Fruit fly (Drosophila melanogaster) whole organism, wandering third instar larva: Measurements from ENCODE around the gene zormin.

Experiments used
- CG32264 ChIP-seq: fragments of 200-800 bp; sonication (Bioruptor generic); optimal IDR thresholded peaks from 2 replicates; lab custom pipeline; 2016; ENCODE audit warnings: missing biosample characterization, missing genetic modification characterization
- CG9705 ChIP-seq: fragments of 200-800 bp; sonication (Bioruptor generic); optimal IDR thresholded peaks from 2 replicates; lab custom pipeline; 2018; ENCODE audit warnings: missing biosample characterization, mild to moderate bottlenecking, missing genetic modification characterization
- CrebA ChIP-seq: fragments of 200-800 bp; sonication (Bioruptor generic); optimal IDR thresholded peaks from 2 replicates; lab custom pipeline; 2016; ENCODE audit warnings: missing biosample characterization, mild to moderate bottlenecking, missing genetic modification characterization, borderline replicate concordance
- Dfd ChIP-seq: fragments of >200 bp; optimal IDR thresholded peaks from 2 replicates; lab custom pipeline; 2017; ENCODE audit warnings: missing biosample characterization, missing genetic modification characterization
- Dif ChIP-seq: fragments of 200-275, 200-300 bp; sonication (Bioruptor generic); optimal IDR thresholded peaks from 2 replicates; lab custom pipeline; 2018; ENCODE audit warnings: missing biosample characterization, missing genetic modification characterization; ENCODE audit not compliant: partially characterized antibody
- GATAd ChIP-seq: sonication (Bioruptor generic); optimal IDR thresholded peaks from 2 replicates; lab custom pipeline; 2016; ENCODE audit warnings: missing biosample characterization, missing genetic modification characterization
- HLH106 ChIP-seq: fragments of 200-800 bp; optimal IDR thresholded peaks from 3 replicates; lab custom pipeline; 2019; ENCODE audit warnings: missing biosample characterization, mild to moderate bottlenecking, missing genetic modification characterization, moderate library complexity
- Hnf4 ChIP-seq: fragments of 200-800 bp; sonication (Bioruptor generic); optimal IDR thresholded peaks from 2 replicates; lab custom pipeline; 2016; ENCODE audit warnings: missing biosample characterization, mild to moderate bottlenecking, missing genetic modification characterization
- Hr78 ChIP-seq: fragments of >200 bp; optimal IDR thresholded peaks from 2 replicates; lab custom pipeline; 2017; ENCODE audit warnings: missing biosample characterization, missing genetic modification characterization
- Hr83 ChIP-seq: fragments of 200-300 bp; sonication (Bioruptor generic); optimal IDR thresholded peaks from 2 replicates; lab custom pipeline; 2016; ENCODE audit warnings: missing biosample characterization, mild to moderate bottlenecking, missing genetic modification characterization, moderate library complexity; ENCODE audit not compliant: poor library complexity, severe bottlenecking
- Jra ChIP-seq: sonication (Bioruptor generic); optimal IDR thresholded peaks from 2 replicates; lab custom pipeline; 2016; ENCODE audit warnings: missing biosample characterization, missing genetic modification characterization
- Myc ChIP-seq: fragments of >200 bp; optimal IDR thresholded peaks from 2 replicates; lab custom pipeline; 2017
- N ChIP-seq: fragments of >200 bp; optimal IDR thresholded peaks from 2 replicates; lab custom pipeline; 2018; ENCODE audit warnings: missing biosample characterization, missing external identifiers, missing genetic modification characterization
- OdsH ChIP-seq: fragments of 200-800 bp; sonication (Bioruptor generic); optimal IDR thresholded peaks from 2 replicates; lab custom pipeline; 2016; ENCODE audit warnings: missing biosample characterization, mild to moderate bottlenecking, missing genetic modification characterization
- Sp1 ChIP-seq: fragments of 200-800 bp; sonication (Bioruptor generic); optimal IDR thresholded peaks from 3 replicates; lab custom pipeline; 2019; ENCODE audit warnings: missing biosample characterization, mild to moderate bottlenecking, missing genetic modification characterization, moderate library complexity
- Vsx2 ChIP-seq: fragments of 200-300, 225-300 bp; sonication (Bioruptor generic); optimal IDR thresholded peaks from 2 replicates; lab custom pipeline; 2018; ENCODE audit warnings: missing biosample characterization, missing genetic modification characterization; ENCODE audit not compliant: partially characterized antibody
- brk ChIP-seq: fragments of 200-800 bp; sonication (Bioruptor generic); optimal IDR thresholded peaks from 2 replicates; lab custom pipeline; 2016; ENCODE audit warnings: missing biosample characterization, mild to moderate bottlenecking, missing genetic modification characterization
- dsf ChIP-seq: sonication (Bioruptor generic); optimal IDR thresholded peaks from 2 replicates; lab custom pipeline; 2016; ENCODE audit warnings: missing biosample characterization, missing genetic modification characterization, borderline replicate concordance
- foxo ChIP-seq, 2 experiments: fragments of 200-800 bp; sonication (Bioruptor generic); optimal IDR thresholded peaks; 2 replicates in 1 of 2; 3 replicates in 1 of 2; lab custom pipeline; 2016 to 2017; ENCODE audit warnings: missing biosample characterization in 2 of 2, missing genetic modification characterization in 2 of 2
- fru ChIP-seq: fragments of 200-800 bp; sonication (Bioruptor generic); optimal IDR thresholded peaks from 3 replicates; lab custom pipeline; 2016; ENCODE audit warnings: missing biosample characterization, mild to moderate bottlenecking, missing genetic modification characterization
- h ChIP-seq: fragments of 200-800 bp; sonication (Bioruptor generic); optimal IDR thresholded peaks from 3 replicates; lab custom pipeline; 2016; ENCODE audit warnings: missing biosample characterization, mild to moderate bottlenecking, missing genetic modification characterization
- jim ChIP-seq: fragments of 175-275, 200-325 bp; sonication (Bioruptor generic); optimal IDR thresholded peaks from 2 replicates; lab custom pipeline; 2016; ENCODE audit warnings: missing biosample characterization, mild to moderate bottlenecking, missing genetic modification characterization
- lola ChIP-seq: fragments of >200 bp; optimal IDR thresholded peaks from 2 replicates; lab custom pipeline; 2017; ENCODE audit warnings: missing biosample characterization, missing genetic modification characterization
- psq ChIP-seq: fragments of 200-800 bp; sonication (Bioruptor generic); optimal IDR thresholded peaks from 3 replicates; lab custom pipeline; 2017; ENCODE audit warnings: missing biosample characterization, mild to moderate bottlenecking, missing genetic modification characterization, moderate library complexity
- rgr ChIP-seq: fragments of 200-800 bp; sonication (Bioruptor generic); optimal IDR thresholded peaks from 3 replicates; lab custom pipeline; 2016; ENCODE audit warnings: missing biosample characterization, mild to moderate bottlenecking, missing genetic modification characterization
- sv ChIP-seq: fragments of 200-800 bp; sonication (Bioruptor generic); optimal IDR thresholded peaks from 3 replicates; lab custom pipeline; 2016; ENCODE audit warnings: missing biosample characterization, missing genetic modification characterization
- tai ChIP-seq: sonication (Bioruptor generic); optimal IDR thresholded peaks from 2 replicates; lab custom pipeline; 2016; ENCODE audit warnings: missing biosample characterization, missing genetic modification characterization
- usp ChIP-seq: fragments of >200 bp; optimal IDR thresholded peaks from 2 replicates; lab custom pipeline; 2017; ENCODE audit warnings: missing biosample characterization, missing genetic modification characterization
- woc ChIP-seq: sonication (Bioruptor generic); optimal IDR thresholded peaks from 2 replicates; lab custom pipeline; 2016; ENCODE audit warnings: missing biosample characterization, mild to moderate bottlenecking, missing genetic modification characterization

Gene zormin

DNA sequence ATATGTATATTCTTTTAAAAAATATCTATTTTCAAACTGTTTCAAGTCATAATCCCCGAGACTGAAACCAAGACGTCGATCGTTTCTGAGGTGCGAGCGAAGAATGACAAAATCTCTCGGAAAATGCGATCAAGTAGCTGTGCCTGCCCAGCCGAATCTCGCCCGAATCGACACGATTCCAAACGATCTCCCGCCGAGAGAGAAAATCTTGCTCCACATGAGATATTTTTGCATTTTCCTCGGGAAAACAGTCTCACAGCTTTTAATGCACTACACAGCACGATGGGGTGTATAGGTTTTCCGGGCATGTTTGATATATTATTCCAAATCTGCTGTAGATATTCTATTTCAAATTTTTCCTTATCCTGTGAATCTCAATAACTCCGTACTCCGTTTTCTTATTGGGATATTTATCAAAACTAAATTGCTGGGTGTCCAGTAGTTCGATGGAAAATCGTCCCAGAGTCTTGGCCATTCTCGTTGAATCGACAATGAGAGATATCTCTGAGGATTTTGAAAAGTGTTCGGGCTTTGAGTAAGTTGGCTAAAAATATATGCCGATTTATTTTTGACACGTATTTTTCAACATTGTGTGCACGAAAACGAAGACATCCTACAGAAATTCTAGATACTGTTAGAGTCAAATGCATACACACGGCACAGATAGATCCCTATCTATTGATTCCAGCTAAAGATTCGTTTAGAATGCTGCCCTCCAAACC lies 35.8 kb downstream of the zormin start, which contains the start of gene sls (continued):
- TF ChIP-seq foxo (GFP tag; optimal IDR thresholded peaks at IDR 0.05; lab: Kevin White, UChicago), result peak in 1 of 2 experiments; percentile 54
- no peak for TF ChIP-seq CG9705 (GFP tag; lab: Kevin White, UChicago)
- TF ChIP-seq, all 38 proteins: peak for 12

DNA sequence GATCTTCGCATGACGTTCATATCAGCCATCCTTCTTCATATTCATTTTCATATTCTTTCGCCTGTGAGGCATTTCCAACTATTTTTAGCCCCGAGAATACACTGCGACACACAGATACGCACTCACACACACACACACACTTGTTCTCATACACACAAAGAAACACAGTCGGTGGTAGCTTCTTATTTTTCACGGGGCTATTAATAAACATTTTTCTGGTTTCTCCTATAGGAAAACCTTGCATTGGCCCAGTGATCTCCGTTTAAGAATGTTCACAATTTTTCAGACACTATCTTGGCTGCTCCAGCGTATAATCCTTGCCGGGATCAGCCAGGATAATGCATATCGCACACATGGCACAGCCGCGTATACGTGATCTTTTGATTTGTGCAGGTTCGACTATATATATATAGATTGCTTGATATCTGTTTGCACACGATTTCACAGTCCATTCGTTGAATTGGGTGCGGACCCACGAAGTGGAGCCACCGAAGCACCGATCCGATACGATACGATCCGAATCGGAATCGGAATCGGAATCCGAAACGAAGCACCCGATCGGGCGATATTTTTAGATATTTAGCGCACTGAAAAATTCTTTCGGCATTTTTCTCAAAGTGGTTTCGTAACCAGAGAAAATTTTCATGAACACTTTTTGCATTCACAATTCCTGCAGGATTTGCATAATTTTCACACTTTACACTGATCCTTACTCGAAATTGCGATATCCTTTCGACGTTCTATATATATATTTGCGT lies 36.6 kb downstream of the zormin start:
- TF ChIP-seq jim (GFP tag; lab: Kevin White, UChicago), result no peak
- TF ChIP-seq usp (GFP tag; lab: Kevin White, UChicago), result no peak
- TF ChIP-seq CG32264 (GFP tag; lab: Kevin White, UChicago), result no peak
- TF ChIP-seq dsf, result no peak
- no peak for TF ChIP-seq CG9705 (GFP tag; lab: Kevin White, UChicago)

DNA sequence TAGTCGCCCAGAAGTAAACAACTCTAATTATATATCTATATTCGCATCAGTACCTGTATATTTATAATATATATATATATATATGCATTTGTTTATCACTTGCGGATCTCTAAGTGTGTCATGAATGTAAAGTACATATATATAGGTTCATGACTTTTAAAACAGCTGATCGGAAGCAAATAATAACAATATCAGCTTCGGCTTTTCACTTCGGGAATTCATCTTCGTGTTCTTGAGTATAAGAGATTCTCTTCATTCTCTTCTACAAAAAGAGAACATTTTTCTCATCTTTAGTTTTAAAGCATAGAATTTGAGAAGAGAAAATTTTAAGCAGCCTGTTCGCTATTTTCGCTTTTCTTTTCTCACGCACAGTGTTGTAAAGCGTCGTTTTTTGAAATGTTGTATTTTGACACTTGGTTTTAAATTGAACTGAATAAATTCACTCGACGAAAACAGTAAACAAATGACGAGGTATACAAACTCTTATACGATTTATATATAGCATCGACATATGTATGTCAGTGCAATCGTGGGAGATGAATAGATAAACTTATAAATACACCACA lies 44.1 kb downstream of the zormin start:
- TF ChIP-seq Vsx2 (GFP tag; lab: Kevin White, UChicago) (no peak), lola (GFP tag; lab: Kevin White, UChicago) (no peak), Myc (lab: Kevin White, UChicago) (no peak), Dfd (GFP tag; lab: Kevin White, UChicago) (no peak), HLH106 (tag; lab: Kevin White, UChicago) (no peak), woc (GFP tag; lab: Kevin White, UChicago) (no peak), jim (GFP tag; lab: Kevin White, UChicago) (no peak), Hr83 (GFP tag; lab: Kevin White, UChicago) (no peak), N (GFP tag; lab: Kevin White, UChicago) (no peak), h (GFP tag; lab: Kevin White, UChicago) (no peak), Sp1 (GFP tag; lab: Kevin White, UChicago) (no peak), Jra (GFP tag; lab: Kevin White, UChicago) (no peak), fru (GFP tag; lab: Kevin White, UChicago) (no peak), tai (GFP tag; lab: Kevin White, UChicago) (no peak), OdsH (GFP tag; lab: Kevin White, UChicago) (no peak), Hnf4 (GFP tag; lab: Kevin White, UChicago) (no peak), CrebA (no peak)

DNA sequence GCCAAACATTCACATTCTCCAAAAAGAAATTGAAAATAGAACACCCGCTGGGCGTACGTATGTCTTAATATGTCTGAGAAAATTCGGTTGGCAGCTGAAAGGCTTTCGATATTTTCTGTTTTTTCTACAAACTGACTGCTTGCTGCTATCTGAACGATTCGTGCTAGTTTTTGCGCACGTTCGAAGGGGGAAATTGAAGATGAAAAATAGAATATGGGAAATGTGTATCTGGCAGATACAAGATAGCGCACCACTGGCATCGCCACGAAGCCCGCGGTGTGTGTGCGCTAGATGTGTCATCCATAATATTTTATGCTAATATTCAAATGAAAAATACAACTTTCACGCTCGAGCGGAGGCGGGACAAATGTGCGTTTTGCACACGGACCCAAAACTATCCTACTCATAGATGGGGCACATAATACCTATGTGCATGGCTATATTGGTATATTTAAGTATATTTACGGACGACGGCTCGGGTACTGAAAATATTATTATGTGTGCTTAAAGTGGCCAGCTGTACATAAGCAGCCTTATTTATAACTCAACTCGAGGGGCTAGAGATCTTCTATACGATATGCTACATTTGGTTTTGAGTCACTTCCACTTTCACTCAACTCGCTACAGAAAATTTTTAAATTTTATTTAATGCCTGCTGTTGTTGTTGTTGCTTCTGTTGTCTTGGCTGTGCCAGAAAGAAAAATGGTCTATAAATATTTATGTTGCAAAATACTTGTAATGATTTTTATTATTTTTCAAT lies 61.6 kb downstream of the zormin start:
- no peak for TF ChIP-seq Dif (GFP tag; lab: Kevin White, UChicago)
- no peak for TF ChIP-seq GATAd (GFP tag; lab: Kevin White, UChicago)
- no peak for TF ChIP-seq Hr78 (GFP tag; lab: Kevin White, UChicago)
- TF ChIP-seq CG32264 (GFP tag; lab: Kevin White, UChicago), result no peak
- TF ChIP-seq h (GFP tag; lab: Kevin White, UChicago), result no peak
- TF ChIP-seq Myc (lab: Kevin White, UChicago), result no peak
- TF ChIP-seq brk (GFP tag; lab: Kevin White, UChicago), result no peak
- TF ChIP-seq Hnf4 (GFP tag; lab: Kevin White, UChicago), result no peak
- TF ChIP-seq sv (GFP tag; lab: Kevin White, UChicago), result no peak
- TF ChIP-seq Sp1 (GFP tag; lab: Kevin White, UChicago), result no peak
- no peak for TF ChIP-seq rgr (GFP tag; lab: Kevin White, UChicago)
- no peak for TF ChIP-seq lola (GFP tag; lab: Kevin White, UChicago)
- TF ChIP-seq tai (GFP tag; lab: Kevin White, UChicago), result no peak
- TF ChIP-seq foxo (GFP tag; optimal IDR thresholded peaks at IDR 0.05; lab: Kevin White, UChicago), result no peak
- TF ChIP-seq HLH106 (tag; lab: Kevin White, UChicago), result no peak
- TF ChIP-seq psq (GFP tag; lab: Kevin White, UChicago), result no peak
